Fruit fly (Drosophila melanogaster) whole organism: Measurements from ENCODE around the gene CG3984.

Experiments used
- CG8478 ChIP-seq: fragments of >200 bp; optimal IDR thresholded peaks from 2 replicates; lab custom pipeline; 2018; ENCODE audit warnings: inconsistent platforms
- Dll ChIP-seq: fragments of >200 bp; optimal IDR thresholded peaks from 2 replicates; lab custom pipeline; 2017
- pan ChIP-seq: fragments of >200 bp; optimal IDR thresholded peaks from 2 replicates; lab custom pipeline; 2017
- psq ChIP-seq: fragments of >200 bp; optimal IDR thresholded peaks from 2 replicates; lab custom pipeline; 2017
- usp ChIP-seq: fragments of >200 bp; optimal IDR thresholded peaks from 2 replicates; lab custom pipeline; 2017; ENCODE audit warnings: missing biosample characterization, missing genetic modification characterization, mixed read lengths

- TF ChIP-seq usp (GFP tag; lab: Kevin White, UChicago) (no peak), psq (no peak), pan (lab: Kevin White, UChicago) (no peak), CG8478 (lab: Kevin White, UChicago) (no peak), Dll (lab: Kevin White, UChicago) (no peak)
Observed at dm6 chr3R:15149772-15150512, 13.0 kb downstream of the CG3984 start, which contains the start of gene Gyc88E.
